Worm (Caenorhabditis elegans) whole organism, late embryonic: ENCODE measurements around the gene F56B3.4.

ENCODE experiments used
- C08G9.2 ChIP-seq: sonication (generic microtip); optimal IDR thresholded peaks from 2 replicates; lab custom pipeline; 2016; ENCODE audit warnings: mild to moderate bottlenecking, missing genetic modification characterization, moderate library complexity, missing compliant biosample characterization
- K02D7.2 ChIP-seq: sonication (generic microtip); optimal IDR thresholded peaks from 2 replicates; lab custom pipeline; 2017; ENCODE audit warnings: mild to moderate bottlenecking, missing genetic modification characterization, missing compliant biosample characterization
- ahr-1 ChIP-seq: sonication (generic microtip); optimal IDR thresholded peaks from 2 replicates; lab custom pipeline; 2016; ENCODE audit warnings: missing genetic modification characterization, missing compliant biosample characterization
- ama-1 ChIP-seq: fragments of 150-350 bp; optimal IDR thresholded peaks from 2 replicates; lab custom pipeline; 2014
- ceh-2 ChIP-seq: sonication (generic microtip); optimal IDR thresholded peaks from 2 replicates; lab custom pipeline; 2016; ENCODE audit warnings: missing genotype, missing genetic modification characterization, missing compliant biosample characterization
- ceh-34 ChIP-seq: sonication (generic microtip); optimal IDR thresholded peaks from 2 replicates; lab custom pipeline; 2016; ENCODE audit warnings: mild to moderate bottlenecking, missing genetic modification characterization, missing compliant biosample characterization
- elt-2 ChIP-seq: sonication (generic microtip); optimal IDR thresholded peaks from 2 replicates; lab custom pipeline; 2016; ENCODE audit warnings: missing genetic modification reagents, missing genetic modification characterization, missing compliant biosample characterization
- fkh-10 ChIP-seq: fragments of 150-350 bp; optimal IDR thresholded peaks from 2 replicates; lab custom pipeline; 2014; ENCODE audit warnings: missing biosample characterization, missing genetic modification reagents, missing genetic modification characterization
- hlh-8 ChIP-seq: sonication (generic microtip); optimal IDR thresholded peaks from 2 replicates; lab custom pipeline; 2016; ENCODE audit warnings: missing genotype, missing genetic modification characterization, missing compliant biosample characterization
- nfya-1 ChIP-seq: sonication (generic microtip); optimal IDR thresholded peaks from 2 replicates; lab custom pipeline; 2017; ENCODE audit warnings: missing genetic modification characterization, mild to moderate bottlenecking, missing compliant biosample characterization, antibody characterized with exemption, moderate library complexity
- nhr-11 ChIP-seq: fragments of 150-350 bp; optimal IDR thresholded peaks from 2 replicates; lab custom pipeline; 2014; ENCODE audit warnings: missing biosample characterization, missing genetic modification characterization
- unc-42 ChIP-seq: sonication (generic microtip); optimal IDR thresholded peaks from 2 replicates; lab custom pipeline; 2016; ENCODE audit warnings: missing genotype, missing genetic modification characterization, missing compliant biosample characterization

ce11 chrIV:824854-825253, 30.8 kb upstream of the F56B3.4 start, which contains the start of gene zipt-15:
- no peak for TF ChIP-seq fkh-10 (GFP tag; lab: Kevin White, UChicago)
- no peak for TF ChIP-seq nfya-1 (tag; lab: Kevin White, UChicago)
- no peak for TF ChIP-seq C08G9.2 (tag; lab: Kevin White, UChicago)
- TF ChIP-seq ahr-1 (tag; lab: Kevin White, UChicago), result no peak
- TF ChIP-seq nhr-11, result no peak
- TF ChIP-seq ama-1 (lab: Kevin White, UChicago), result no peak
- no peak for TF ChIP-seq K02D7.2 (tag; lab: Kevin White, UChicago)
- no peak for TF ChIP-seq ceh-2
- TF ChIP-seq hlh-8 (tag; lab: Kevin White, UChicago), result no peak
- no peak for TF ChIP-seq ceh-34 (tag; lab: Kevin White, UChicago)
- TF ChIP-seq unc-42 (tag; lab: Kevin White, UChicago), result no peak
- TF ChIP-seq elt-2 (tag; lab: Kevin White, UChicago), result no peak
